Fruit fly (Drosophila melanogaster) whole organism, embryonic: ENCODE data around the gene sea.

Source experiments
- Atf6 ChIP-seq: fragments of 200-800 bp; sonication (Bioruptor generic); IDR thresholded peaks from 2 replicates; pipeline ENCODE4 v1.3.6; 2022; ENCODE audit warnings: missing biosample characterization, missing genetic modification characterization
- Bdp1 ChIP-seq: fragments of 200-800 bp; sonication (Bioruptor generic); optimal IDR thresholded peaks from 3 replicates; lab custom pipeline; 2016; ENCODE audit warnings: missing biosample characterization, missing genetic modification characterization
- Blimp-1 ChIP-seq: fragments of 200-800 bp; sonication (Bioruptor generic); optimal IDR thresholded peaks from 3 replicates; lab custom pipeline; 2018; ENCODE audit warnings: missing biosample characterization, missing genetic modification characterization, mild to moderate bottlenecking, moderate library complexity, missing genetic modification reagents
- CG10321 ChIP-seq: fragments of 200-800 bp; sonication (Bioruptor generic); IDR thresholded peaks from 2 replicates; pipeline ENCODE4 v1.3.6; 2022; ENCODE audit warnings: missing biosample characterization, missing genetic modification characterization
- CG10565 ChIP-seq: fragments of 200-800 bp; sonication (Bioruptor generic); optimal IDR thresholded peaks from 3 replicates; lab custom pipeline; 2016; ENCODE audit warnings: missing biosample characterization, mild to moderate bottlenecking, missing genetic modification characterization
- CG11247 ChIP-seq: fragments of 200-800 bp; sonication (Bioruptor generic); IDR thresholded peaks from 2 replicates; pipeline ENCODE4 v1.3.6; 2022; ENCODE audit warnings: missing biosample characterization, missing genetic modification characterization
- CG1233 ChIP-seq: fragments of 200-800 bp; sonication (Bioruptor generic); optimal IDR thresholded peaks from 4 replicates; lab custom pipeline; 2018; ENCODE audit warnings: missing biosample characterization, mild to moderate bottlenecking, missing genetic modification characterization
- CG12391 ChIP-seq: fragments of 200-800 bp; sonication (Bioruptor generic); optimal IDR thresholded peaks from 3 replicates; lab custom pipeline; 2018; ENCODE audit warnings: missing biosample characterization, mild to moderate bottlenecking, missing genetic modification characterization, moderate library complexity
- CG14710 ChIP-seq: fragments of 200-800 bp; sonication (Bioruptor generic); optimal IDR thresholded peaks from 3 replicates; lab custom pipeline; 2019; ENCODE audit warnings: missing biosample characterization, mild to moderate bottlenecking, missing genetic modification characterization, moderate library complexity
- CG14860 ChIP-seq: fragments of 200-800 bp; sonication (Bioruptor generic); IDR thresholded peaks from 3 replicates; pipeline ENCODE4 v1.3.6; 2022; ENCODE audit warnings: missing biosample characterization, missing genetic modification characterization; ENCODE audit not compliant: partially characterized antibody
- CG15269 ChIP-seq: fragments of 200-800 bp; sonication (Bioruptor generic); optimal IDR thresholded peaks from 2 replicates; lab custom pipeline; 2018; ENCODE audit warnings: missing biosample characterization, mild to moderate bottlenecking, missing genetic modification characterization, moderate library complexity
- CG15601 ChIP-seq: fragments of 200-800 bp; sonication (Bioruptor generic); optimal IDR thresholded peaks from 3 replicates; lab custom pipeline; 2019; ENCODE audit warnings: missing biosample characterization, mild to moderate bottlenecking, missing genetic modification characterization, moderate library complexity
- CG15696 ChIP-seq: fragments of 200-800 bp; sonication (Bioruptor generic); optimal IDR thresholded peaks from 2 replicates; lab custom pipeline; 2019; ENCODE audit warnings: missing biosample characterization, mild to moderate bottlenecking, missing genetic modification characterization, moderate library complexity
- CG17829 ChIP-seq: fragments of 200-800 bp; optimal IDR thresholded peaks from 2 replicates; lab custom pipeline; 2019; ENCODE audit warnings: missing biosample characterization, mild to moderate bottlenecking, missing genetic modification characterization, moderate library complexity
- CG18011 ChIP-seq: fragments of 200-800 bp; sonication (Bioruptor generic); optimal IDR thresholded peaks from 2 replicates; lab custom pipeline; 2017; ENCODE audit warnings: missing biosample characterization, missing genetic modification characterization, mild to moderate bottlenecking, moderate library complexity, missing genotype
- CG2120 ChIP-seq: fragments of 200-800 bp; sonication (Bioruptor generic); optimal IDR thresholded peaks from 3 replicates; lab custom pipeline; 2016; ENCODE audit warnings: missing biosample characterization, missing genetic modification characterization
- CG30431 ChIP-seq: fragments of 200-800 bp; sonication (Bioruptor generic); optimal IDR thresholded peaks from 2 replicates; lab custom pipeline; 2017; ENCODE audit warnings: missing biosample characterization, missing genetic modification characterization
- CG34224 ChIP-seq: fragments of 200-800 bp; sonication (Bioruptor generic); IDR thresholded peaks from 3 replicates; pipeline ENCODE4 v1.3.6; 2022; ENCODE audit warnings: missing biosample characterization, missing genetic modification characterization; ENCODE audit not compliant: partially characterized antibody
- CG3726 ChIP-seq: fragments of 200-800 bp; sonication (Bioruptor generic); IDR thresholded peaks from 3 replicates; pipeline ENCODE4, ENCODE4 v1.3.6; 2022; ENCODE audit warnings: missing biosample characterization, missing genetic modification characterization
- CG3847 ChIP-seq: fragments of 200-800 bp; sonication (Bioruptor generic); IDR thresholded peaks from 2 replicates; pipeline ENCODE4 v1.3.6; 2022; ENCODE audit warnings: missing biosample characterization, missing genetic modification characterization
- CG4820 ChIP-seq: fragments of 200-800 bp; sonication (Bioruptor generic); optimal IDR thresholded peaks from 3 replicates; lab custom pipeline; 2016; ENCODE audit warnings: missing biosample characterization, missing genetic modification characterization
- CG6254 ChIP-seq: fragments of 200-800 bp; sonication (Bioruptor generic); optimal IDR thresholded peaks from 3 replicates; lab custom pipeline; 2017; ENCODE audit warnings: mild to moderate bottlenecking, missing biosample characterization, missing genetic modification reagents, missing genetic modification characterization
- CG6765 ChIP-seq: fragments of 200-800 bp; sonication (Bioruptor generic); optimal IDR thresholded peaks from 3 replicates; lab custom pipeline; 2017; ENCODE audit warnings: missing biosample characterization, mild to moderate bottlenecking, missing genetic modification characterization
- CG7271 ChIP-seq: fragments of 200-800 bp; sonication (Bioruptor generic); optimal IDR thresholded peaks from 2 replicates; lab custom pipeline; 2018; ENCODE audit warnings: missing biosample characterization, mild to moderate bottlenecking, missing genetic modification characterization, moderate library complexity
- CG7963 ChIP-seq: fragments of 200-800 bp; sonication (Bioruptor generic); IDR thresholded peaks from 3 replicates; pipeline ENCODE4 v1.3.6; 2022; ENCODE audit warnings: missing biosample characterization, missing genetic modification characterization; ENCODE audit not compliant: partially characterized antibody
- CG9215 ChIP-seq: fragments of 200-800 bp; sonication (Bioruptor generic); IDR thresholded peaks from 2 replicates; pipeline ENCODE4 v1.3.6; 2022; ENCODE audit warnings: missing biosample characterization, missing genetic modification characterization
- CG9876 ChIP-seq: fragments of 200-800 bp; sonication (Bioruptor generic); optimal IDR thresholded peaks from 2 replicates; lab custom pipeline; 2016; ENCODE audit warnings: missing biosample characterization, missing genetic modification characterization
- Doc3 ChIP-seq: fragments of 200-800 bp; sonication (Bioruptor generic); IDR thresholded peaks from 3 replicates; pipeline ENCODE4 v1.3.6; 2022; ENCODE audit warnings: missing biosample characterization, missing genetic modification characterization; ENCODE audit not compliant: partially characterized antibody
- HmgZ ChIP-seq: fragments of 200-800 bp; sonication (Bioruptor generic); optimal IDR thresholded peaks from 2 replicates; lab custom pipeline; 2018; ENCODE audit warnings: missing biosample characterization, mild to moderate bottlenecking, missing genetic modification characterization
- Lhr ChIP-seq: fragments of 200-800 bp; sonication (Bioruptor generic); optimal IDR thresholded peaks from 3 replicates; lab custom pipeline; 2017; ENCODE audit warnings: mild to moderate bottlenecking, missing biosample characterization, missing genetic modification reagents, missing genetic modification characterization
- NC2β ChIP-seq: fragments of 200-800 bp; sonication (Bioruptor generic); optimal IDR thresholded peaks from 2 replicates; lab custom pipeline; 2016; ENCODE audit warnings: missing biosample characterization, missing genetic modification characterization
- Sin3A ChIP-seq: fragments of >200 bp; optimal IDR thresholded peaks from 2 replicates; lab custom pipeline; 2018
- Ssrp ChIP-seq: fragments of 200-800 bp; sonication (Bioruptor generic); optimal IDR thresholded peaks from 2 replicates; lab custom pipeline; 2018; ENCODE audit warnings: missing biosample characterization, mild to moderate bottlenecking, missing genetic modification characterization, moderate library complexity
- bcd ChIP-seq: fragments of 200-800 bp; sonication (Bioruptor generic); optimal IDR thresholded peaks from 2 replicates; lab custom pipeline; 2017; ENCODE audit warnings: missing biosample characterization, mild to moderate bottlenecking, missing genetic modification characterization
- chm ChIP-seq: fragments of 200-800 bp; sonication (Bioruptor generic); IDR thresholded peaks from 2 replicates; pipeline ENCODE4 v1.3.6; 2022; ENCODE audit warnings: missing biosample characterization, missing genetic modification characterization
- dpn ChIP-seq, 2 experiments: fragments of 200-800 bp; sonication (Bioruptor generic); optimal IDR thresholded peaks; 3 replicates each; lab custom pipeline; 2016; ENCODE audit warnings: missing biosample characterization in 2 of 2, missing genetic modification characterization in 2 of 2
- ems ChIP-seq: fragments of 200-800 bp; sonication (Bioruptor generic); optimal IDR thresholded peaks from 3 replicates; lab custom pipeline; 2016; ENCODE audit warnings: missing biosample characterization, missing genetic modification characterization
- her ChIP-seq: fragments of 200-800 bp; sonication (Bioruptor generic); optimal IDR thresholded peaks from 2 replicates; lab custom pipeline; 2016; ENCODE audit warnings: missing biosample characterization, missing genetic modification characterization
- kni ChIP-seq: fragments of 200-800 bp; sonication (Bioruptor generic); optimal IDR thresholded peaks from 3 replicates; lab custom pipeline; 2017; ENCODE audit warnings: mild to moderate bottlenecking, missing biosample characterization, missing genetic modification reagents, missing genetic modification characterization
- nerfin-1 ChIP-seq: fragments of 200-800 bp; sonication (Bioruptor generic); optimal IDR thresholded peaks from 3 replicates; lab custom pipeline; 2019; ENCODE audit warnings: missing biosample characterization, mild to moderate bottlenecking, missing genetic modification characterization, moderate library complexity
- nom ChIP-seq: fragments of 200-800 bp; sonication (Bioruptor generic); optimal IDR thresholded peaks from 2 replicates; lab custom pipeline; 2017; ENCODE audit warnings: missing biosample characterization, missing genetic modification characterization, mild to moderate bottlenecking, moderate library complexity, missing genetic modification reagents
- otp ChIP-seq: fragments of 200-800 bp; sonication (Bioruptor generic); IDR thresholded peaks from 3 replicates; pipeline ENCODE4, ENCODE4 v1.3.6; 2022; ENCODE audit warnings: missing biosample characterization, missing genetic modification characterization
- phol ChIP-seq: fragments of 200-800 bp; sonication (Bioruptor generic); optimal IDR thresholded peaks from 3 replicates; lab custom pipeline; 2018; ENCODE audit warnings: missing biosample characterization, mild to moderate bottlenecking, missing genetic modification characterization, moderate library complexity
- pum ChIP-seq: fragments of 200-800 bp; sonication (Bioruptor generic); optimal IDR thresholded peaks from 2 replicates; lab custom pipeline; 2016; ENCODE audit warnings: missing biosample characterization, missing genetic modification characterization
- tgo ChIP-seq: fragments of 200-800 bp; sonication (Bioruptor generic); IDR thresholded peaks from 3 replicates; pipeline ENCODE4 v1.3.6; 2022; ENCODE audit warnings: missing biosample characterization, missing genetic modification characterization
- tna ChIP-seq: fragments of 200-800 bp; sonication (Bioruptor generic); IDR thresholded peaks from 2 replicates; pipeline ENCODE4 v1.3.6; 2022; ENCODE audit warnings: missing biosample characterization, missing genetic modification characterization; ENCODE audit not compliant: partially characterized antibody
- trem ChIP-seq: fragments of 200-800 bp; optimal IDR thresholded peaks from 3 replicates; lab custom pipeline; 2019; ENCODE audit warnings: missing biosample characterization, mild to moderate bottlenecking, missing genetic modification characterization, moderate library complexity
- tup ChIP-seq: fragments of 200-800 bp; sonication (Bioruptor generic); optimal IDR thresholded peaks from 2 replicates; lab custom pipeline; 2016; ENCODE audit warnings: missing biosample characterization, mild to moderate bottlenecking, missing genetic modification characterization, moderate library complexity
- vvl ChIP-seq: fragments of 200-800 bp; sonication (Bioruptor generic); IDR thresholded peaks from 2 replicates; pipeline ENCODE4 v1.3.6; 2022; ENCODE audit warnings: missing biosample characterization, missing genetic modification characterization
- zen2 ChIP-seq: fragments of 200-800 bp; sonication (Bioruptor generic); IDR thresholded peaks from 3 replicates; pipeline ENCODE4 v1.3.6; 2022; ENCODE audit warnings: missing biosample characterization, missing genetic modification characterization; ENCODE audit not compliant: partially characterized antibody

sea gene

dm6 chr3R:11589764-11590358, 23.0 kb upstream of the sea start, which contains the start of gene CG6791 (continued):
- TF ChIP-seq CG3726 (GFP tag; lab: Robert Waterston, UW): no peak
- peak; percentile 74 for TF ChIP-seq Doc3
- peak; percentile 78 for TF ChIP-seq tna (GFP tag; lab: Robert Waterston, UW)
- TF ChIP-seq CG18011 (GFP tag; lab: Kevin White, UChicago): no peak
- TF ChIP-seq Blimp-1: no peak
- no peak for TF ChIP-seq CG15696
- peak; percentile 31 for TF ChIP-seq HmgZ (tag; lab: Kevin White, UChicago)
- no peak for TF ChIP-seq tup (GFP tag; lab: Kevin White, UChicago)
- no peak for TF ChIP-seq CG9876 (GFP tag; lab: Kevin White, UChicago)
- TF ChIP-seq Bdp1 (GFP tag; lab: Kevin White, UChicago): no peak
- TF ChIP-seq CG9215: no peak
- no peak for TF ChIP-seq CG10321 (GFP tag; lab: Robert Waterston, UW)
- no peak for TF ChIP-seq CG2120 (GFP tag; lab: Kevin White, UChicago)
- no peak for TF ChIP-seq CG12391
- TF ChIP-seq CG17829: peak; percentile 12
- TF ChIP-seq CG34224 (GFP tag; lab: Robert Waterston, UW): peak; percentile 81
- TF ChIP-seq zen2 (GFP tag; lab: Robert Waterston, UW): peak; percentile 83
- TF ChIP-seq dpn (GFP tag; optimal IDR thresholded peaks at IDR 0.05; lab: Kevin White, UChicago): no peak
- no peak for TF ChIP-seq CG6254 (GFP tag; lab: Kevin White, UChicago)
- no peak for TF ChIP-seq Atf6 (GFP tag; lab: Robert Waterston, UW)
- no peak for TF ChIP-seq CG7271
- TF ChIP-seq nerfin-1 (tag; lab: Kevin White, UChicago): no peak
- no peak for TF ChIP-seq her (GFP tag; lab: Kevin White, UChicago)
- TF ChIP-seq tgo (GFP tag; lab: Robert Waterston, UW): no peak
- peak; percentile 42 for TF ChIP-seq Lhr (GFP tag; lab: Kevin White, UChicago)
- no peak for TF ChIP-seq CG11247 (GFP tag; lab: Robert Waterston, UW)
- TF ChIP-seq ems (GFP tag; lab: Kevin White, UChicago): no peak
- no peak for TF ChIP-seq nom (GFP tag; lab: Kevin White, UChicago)
- no peak for TF ChIP-seq Ssrp (tag; lab: Kevin White, UChicago)
- no peak for TF ChIP-seq CG10565 (GFP tag; lab: Kevin White, UChicago)
- TF ChIP-seq CG30431 (GFP tag; lab: Kevin White, UChicago): no peak
- TF ChIP-seq CG15269: no peak
- TF ChIP-seq CG7963: peak; percentile 73
- no peak for TF ChIP-seq otp
- peak; percentile 47 for TF ChIP-seq trem (tag; lab: Kevin White, UChicago)
- no peak for TF ChIP-seq chm (GFP tag; lab: Robert Waterston, UW)
- TF ChIP-seq CG4820: no peak
- peak; percentile 72 for TF ChIP-seq CG14860 (GFP tag; lab: Robert Waterston, UW)
- peak; percentile 58 for TF ChIP-seq CG3847
- no peak for TF ChIP-seq NC2β (GFP tag; lab: Kevin White, UChicago)
- TF ChIP-seq kni (GFP tag; lab: Kevin White, UChicago): no peak
- TF ChIP-seq pum (GFP tag; lab: Kevin White, UChicago): no peak
- TF ChIP-seq CG15601 (tag; lab: Kevin White, UChicago): no peak
- no peak for TF ChIP-seq CG1233 (GFP tag; lab: Kevin White, UChicago)
- peak; percentile 41 for TF ChIP-seq CG14710
- TF ChIP-seq CG6765 (GFP tag; lab: Kevin White, UChicago): no peak
- TF ChIP-seq phol (tag; lab: Kevin White, UChicago): peak; percentile 86
- TF ChIP-seq bcd (GFP tag; lab: Kevin White, UChicago): peak; percentile 11
- TF ChIP-seq vvl (GFP tag; lab: Robert Waterston, UW): peak; percentile 30; the same call in 1 of the 2 replicates
- TF ChIP-seq Sin3A (lab: Kevin White, UChicago): peak; percentile 51
